Worm (Caenorhabditis elegans) whole organism, L1 larva: ENCODE measurements around the gene ham-1.

ENCODE experiments used
- C16A3.4 ChIP-seq: fragments of 150-350 bp; optimal IDR thresholded peaks from 2 replicates; lab custom pipeline; 2014; ENCODE audit warnings: missing biosample characterization, missing genetic modification characterization
- C34B4.2 ChIP-seq: sonication (generic microtip); optimal IDR thresholded peaks from 2 replicates; lab custom pipeline; 2017; ENCODE audit warnings: mild to moderate bottlenecking, missing genetic modification characterization, missing compliant biosample characterization
- F16B12.6 ChIP-seq: fragments of 150-350 bp; optimal IDR thresholded peaks from 2 replicates; lab custom pipeline; 2014; ENCODE audit warnings: missing biosample characterization, missing genetic modification characterization
- Y116A8C.19 ChIP-seq: sonication (generic microtip); optimal IDR thresholded peaks from 2 replicates; lab custom pipeline; 2016; ENCODE audit warnings: missing compliant biosample characterization, missing genetic modification characterization, borderline replicate concordance
- aha-1 ChIP-seq: fragments of 150-350 bp; optimal IDR thresholded peaks from 2 replicates; lab custom pipeline; 2014; ENCODE audit warnings: missing biosample characterization, missing genetic modification characterization
- alr-1 ChIP-seq: fragments of 200-800 bp; sonication (Bioruptor generic); optimal IDR thresholded peaks from 2 replicates; lab custom pipeline; 2018; ENCODE audit warnings: borderline replicate concordance, mild to moderate bottlenecking, missing genetic modification characterization, missing compliant biosample characterization
- blmp-1 ChIP-seq: fragments of 150-350 bp; optimal IDR thresholded peaks from 2 replicates; lab custom pipeline; 2014; ENCODE audit warnings: missing biosample characterization, missing genetic modification characterization
- ceh-63 ChIP-seq: fragments of 200-800 bp; sonication (Bioruptor generic); optimal IDR thresholded peaks from 2 replicates; lab custom pipeline; 2018; ENCODE audit warnings: mild to moderate bottlenecking, missing genetic modification characterization, missing compliant biosample characterization
- ces-1 ChIP-seq: fragments of 150-350 bp; optimal IDR thresholded peaks from 2 replicates; lab custom pipeline; 2014; ENCODE audit warnings: missing biosample characterization, missing genetic modification reagents, missing genetic modification characterization
- dpl-1 ChIP-seq, 3 experiments: fragments of 150-350 bp in 2 of 3; sonication (generic microtip) in 1 of 3; optimal IDR thresholded peaks; 2 replicates each; lab custom pipeline; 2014 to 2017; ENCODE audit warnings: missing biosample characterization in 3 of 3, missing genetic modification characterization in 3 of 3, missing genetic modification reagents in 3 of 3
- dsc-1 ChIP-seq: sonication (generic microtip); optimal IDR thresholded peaks from 2 replicates; lab custom pipeline; 2016; ENCODE audit warnings: mild to moderate bottlenecking, missing genetic modification characterization, missing compliant biosample characterization
- efl-1 ChIP-seq, 4 experiments: fragments of 150-350 bp; optimal IDR thresholded peaks in 3 of 4; peaks in 1 of 4; 1 replicate in 1 of 4; 2 replicates in 3 of 4; lab custom pipeline; 2014; ENCODE audit warnings: missing biosample characterization in 2 of 4, missing genetic modification characterization in 2 of 4, missing genetic modification reagents in 2 of 4
- egl-27 ChIP-seq, 2 experiments: fragments of 150-350 bp in 1 of 2; sonication (generic microtip); optimal IDR thresholded peaks; 3 replicates each; lab custom pipeline; 2017 to 2018; ENCODE audit warnings: missing biosample characterization in 2 of 2, missing genetic modification characterization in 2 of 2, missing genetic modification reagents in 2 of 2
- elt-2 ChIP-seq: sonication (generic microtip); optimal IDR thresholded peaks from 2 replicates; lab custom pipeline; 2016; ENCODE audit warnings: missing genetic modification characterization, mild to moderate bottlenecking, inconsistent platforms, missing compliant biosample characterization, missing genetic modification reagents
- fkh-4 ChIP-seq: sonication (generic microtip); optimal IDR thresholded peaks from 2 replicates; lab custom pipeline; 2016; ENCODE audit warnings: missing compliant biosample characterization, missing genetic modification characterization, borderline replicate concordance
- fkh-8 ChIP-seq: sonication (generic microtip); optimal IDR thresholded peaks from 2 replicates; lab custom pipeline; 2016; ENCODE audit warnings: mild to moderate bottlenecking, missing genetic modification characterization, missing compliant biosample characterization
- fos-1 ChIP-seq: fragments of 150-350 bp; optimal IDR thresholded peaks from 2 replicates; lab custom pipeline; 2014; ENCODE audit warnings: missing biosample characterization, missing genetic modification characterization
- grh-1 ChIP-seq: fragments of 200-800 bp; sonication (Bioruptor generic); IDR thresholded peaks from 2 replicates; pipeline ENCODE4 v1.3.6; 2022; ENCODE audit warnings: missing genetic modification reagents, missing genetic modification characterization, missing compliant biosample characterization
- hlh-17 ChIP-seq: fragments of 200-800 bp; sonication (Bioruptor generic); optimal IDR thresholded peaks from 2 replicates; lab custom pipeline; 2018; ENCODE audit warnings: missing genetic modification characterization, mild to moderate bottlenecking, missing compliant biosample characterization, moderate library complexity, borderline replicate concordance
- irx-1 ChIP-seq: sonication (generic microtip); optimal IDR thresholded peaks from 2 replicates; lab custom pipeline; 2016; ENCODE audit warnings: missing genetic modification characterization, missing compliant biosample characterization
- jun-1 ChIP-seq: fragments of 150-350 bp; optimal IDR thresholded peaks from 2 replicates; lab custom pipeline; 2014; ENCODE audit warnings: missing biosample characterization, missing genetic modification reagents, missing genetic modification characterization
- lin-13 ChIP-seq: fragments of 150-350 bp; optimal IDR thresholded peaks from 2 replicates; lab custom pipeline; 2014; ENCODE audit warnings: missing biosample characterization, missing genetic modification reagents, missing genetic modification characterization
- lin-14 ChIP-seq: fragments of 200-800 bp; sonication (Bioruptor generic); optimal IDR thresholded peaks from 2 replicates; lab custom pipeline; 2018; ENCODE audit warnings: mild to moderate bottlenecking, missing genetic modification characterization, moderate library complexity, missing compliant biosample characterization
- lir-3 ChIP-seq: sonication (generic microtip); optimal IDR thresholded peaks from 2 replicates; lab custom pipeline; 2016; ENCODE audit warnings: mild to moderate bottlenecking, missing genetic modification characterization, moderate library complexity, missing compliant biosample characterization; ENCODE audit not compliant: poor library complexity
- mab-9 ChIP-seq: fragments of 200-800 bp; sonication (Bioruptor generic); IDR thresholded peaks from 2 replicates; pipeline ENCODE4 v1.3.6; 2022; ENCODE audit warnings: missing genetic modification reagents, missing genetic modification characterization, missing compliant biosample characterization
- mdl-1 ChIP-seq, 2 experiments: fragments of 150-350 bp; optimal IDR thresholded peaks; 2 replicates each; lab custom pipeline; 2014 to 2017; ENCODE audit warnings: missing biosample characterization in 2 of 2, missing genetic modification characterization in 2 of 2, inconsistent platforms in 1 of 2
- mef-2 ChIP-seq: fragments of 150-350 bp; optimal IDR thresholded peaks from 2 replicates; lab custom pipeline; 2014; ENCODE audit warnings: missing biosample characterization, missing genetic modification characterization
- nhr-19 ChIP-seq: fragments of 200-800 bp; sonication (Bioruptor generic); conservative IDR thresholded peaks from 2 replicates; pipeline ENCODE4 v1.3.6; 2022; ENCODE audit warnings: missing genetic modification characterization, missing compliant biosample characterization
- nhr-28 ChIP-seq: fragments of 150-350 bp; optimal IDR thresholded peaks from 2 replicates; lab custom pipeline; 2014; ENCODE audit warnings: missing biosample characterization, missing genetic modification characterization
- nhr-47 ChIP-seq: sonication (generic microtip); optimal IDR thresholded peaks from 2 replicates; lab custom pipeline; 2016; ENCODE audit warnings: mild to moderate bottlenecking, missing genetic modification characterization, moderate library complexity, missing compliant biosample characterization
- nhr-71 ChIP-seq: sonication (generic microtip); optimal IDR thresholded peaks from 2 replicates; lab custom pipeline; 2016; ENCODE audit warnings: mild to moderate bottlenecking, missing genetic modification characterization, moderate library complexity, missing compliant biosample characterization
- nhr-77 ChIP-seq: fragments of 150-350 bp; optimal IDR thresholded peaks from 2 replicates; lab custom pipeline; 2014; ENCODE audit warnings: missing biosample characterization, missing genetic modification characterization
- nhr-90 ChIP-seq: sonication (generic microtip); optimal IDR thresholded peaks from 2 replicates; lab custom pipeline; 2016; ENCODE audit warnings: mild to moderate bottlenecking, missing genetic modification characterization, missing compliant biosample characterization; ENCODE audit not compliant: poor library complexity
- pag-3 ChIP-seq: sonication (generic microtip); optimal IDR thresholded peaks from 2 replicates; lab custom pipeline; 2017; ENCODE audit warnings: missing genetic modification characterization, mild to moderate bottlenecking, missing compliant biosample characterization, antibody characterized with exemption, borderline replicate concordance; ENCODE audit not compliant: insufficient read depth
- pax-3 ChIP-seq: fragments of 200-800 bp; sonication (Bioruptor generic); optimal IDR thresholded peaks from 2 replicates; lab custom pipeline; 2018; ENCODE audit warnings: mild to moderate bottlenecking, missing genetic modification characterization, moderate library complexity, missing compliant biosample characterization
- pqm-1 ChIP-seq: sonication (generic microtip); optimal IDR thresholded peaks from 3 replicates; lab custom pipeline; 2017; ENCODE audit warnings: missing biosample characterization, missing genetic modification characterization
- rnt-1 ChIP-seq: sonication (generic microtip); optimal IDR thresholded peaks from 2 replicates; lab custom pipeline; 2016; ENCODE audit warnings: mild to moderate bottlenecking, missing genetic modification characterization, moderate library complexity, missing compliant biosample characterization
- skn-1 ChIP-seq: fragments of 150-350 bp; optimal IDR thresholded peaks from 2 replicates; lab custom pipeline; 2014; ENCODE audit warnings: missing biosample characterization, missing genetic modification characterization
- snu-23 ChIP-seq: sonication (generic microtip); optimal IDR thresholded peaks from 2 replicates; lab custom pipeline; 2016; ENCODE audit warnings: missing genetic modification characterization, missing compliant biosample characterization
- sptf-1 ChIP-seq: fragments of 150-350 bp; optimal IDR thresholded peaks from 2 replicates; lab custom pipeline; 2014; ENCODE audit warnings: missing biosample characterization, missing genetic modification characterization
- swsn-7 ChIP-seq: sonication (generic microtip); optimal IDR thresholded peaks from 2 replicates; lab custom pipeline; 2016; ENCODE audit warnings: missing genetic modification characterization, missing compliant biosample characterization
- tlp-1 ChIP-seq: fragments of 150-350 bp; optimal IDR thresholded peaks from 2 replicates; lab custom pipeline; 2014; ENCODE audit warnings: missing biosample characterization, missing genetic modification characterization
- unc-130 ChIP-seq: fragments of 150-350 bp; optimal IDR thresholded peaks from 2 replicates; lab custom pipeline; 2017; ENCODE audit warnings: missing biosample characterization, missing genetic modification characterization, inconsistent platforms
- unc-30 ChIP-seq: sonication (generic microtip); optimal IDR thresholded peaks from 2 replicates; lab custom pipeline; 2017; ENCODE audit warnings: missing biosample characterization, missing genetic modification characterization
- unc-62 ChIP-seq: fragments of 150-350 bp; optimal IDR thresholded peaks from 2 replicates; lab custom pipeline; 2014; ENCODE audit warnings: missing biosample characterization, missing genetic modification reagents, missing genetic modification characterization
- ztf-4 ChIP-seq: fragments of 150-350 bp; optimal IDR thresholded peaks from 2 replicates; lab custom pipeline; 2014; ENCODE audit warnings: missing biosample characterization, missing genetic modification characterization

ham-1 gene

DNA sequence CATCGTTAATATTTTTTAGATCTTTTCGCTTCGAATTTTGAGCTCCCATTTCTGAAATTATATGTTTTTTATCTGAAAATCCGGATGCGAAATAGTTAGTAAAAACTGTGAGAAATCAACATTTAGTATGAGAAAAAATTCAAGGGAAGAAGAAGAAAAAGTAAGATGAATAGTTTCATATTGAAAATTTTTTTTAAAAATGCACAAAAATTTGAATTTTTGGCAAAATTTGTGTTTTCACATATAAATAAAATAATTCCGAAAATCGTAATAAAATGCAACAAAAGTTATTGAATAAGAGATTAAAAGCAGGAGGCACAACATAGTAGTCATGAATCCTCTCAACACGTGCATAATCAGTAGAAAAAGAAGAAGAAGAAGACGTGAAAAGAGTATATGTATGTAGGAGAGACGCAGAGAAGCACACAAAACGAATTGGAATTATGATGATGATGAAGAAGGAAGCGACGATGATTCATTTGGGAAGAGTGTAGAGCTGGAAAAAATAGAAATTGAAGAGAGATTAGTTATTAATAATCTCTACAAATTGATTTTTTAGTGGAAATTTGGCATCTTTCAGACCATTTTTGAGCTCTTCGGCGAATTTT, 24.1 kb downstream of the ham-1 start, which contains the start of gene eak-7:
TSS of gene eak-7 (minus strand) at position 51 of the 608 bp plus-strand sequence.
- TF ChIP-seq swsn-7 (no peak), pax-3 (tag; lab: Kevin White, UChicago) (no peak), C16A3.4 (tag; lab: Kevin White, UChicago) (no peak), mdl-1 (tag; optimal IDR thresholded peaks at IDR 0.05; lab: Kevin White, UChicago) (no peak), dpl-1 (GFP tag; optimal IDR thresholded peaks at IDR 0.05; lab: Kevin White, UChicago) (no peak), egl-27 (tag; optimal IDR thresholded peaks at IDR 0.05; lab: Kevin White, UChicago) (no peak), pag-3 (tag; lab: Kevin White, UChicago) (no peak), dsc-1 (tag; lab: Kevin White, UChicago) (peak; percentile 86), C34B4.2 (tag; lab: Kevin White, UChicago) (no peak), lin-14 (peak; percentile 27), efl-1 (optimal IDR thresholded peaks at IDR 0.05; lab: Kevin White, UChicago) (peak in 1 of 2 experiments; percentile 0), efl-1 (GFP tag; optimal IDR thresholded peaks at IDR 0.05 in 1 of 2; lab: Kevin White, UChicago) (peak in 1 of 2 experiments; percentile 68), tlp-1 (tag; lab: Kevin White, UChicago) (no peak), grh-1 (GFP tag; lab: Robert Waterston, UW) (no peak), fkh-8 (peak; percentile 55), snu-23 (GFP tag; lab: Kevin White, UChicago) (peak; percentile 27), mef-2 (tag; lab: Kevin White, UChicago) (no peak), Y116A8C.19 (tag; lab: Kevin White, UChicago) (no peak), fos-1 (tag; lab: Kevin White, UChicago) (peak; percentile 46), lir-3 (tag; lab: Kevin White, UChicago) (no peak), unc-30 (tag; lab: Kevin White, UChicago) (no peak), F16B12.6 (tag; lab: Kevin White, UChicago) (no peak), nhr-19 (GFP tag; lab: Robert Waterston, UW) (no peak), jun-1 (no peak)

DNA sequence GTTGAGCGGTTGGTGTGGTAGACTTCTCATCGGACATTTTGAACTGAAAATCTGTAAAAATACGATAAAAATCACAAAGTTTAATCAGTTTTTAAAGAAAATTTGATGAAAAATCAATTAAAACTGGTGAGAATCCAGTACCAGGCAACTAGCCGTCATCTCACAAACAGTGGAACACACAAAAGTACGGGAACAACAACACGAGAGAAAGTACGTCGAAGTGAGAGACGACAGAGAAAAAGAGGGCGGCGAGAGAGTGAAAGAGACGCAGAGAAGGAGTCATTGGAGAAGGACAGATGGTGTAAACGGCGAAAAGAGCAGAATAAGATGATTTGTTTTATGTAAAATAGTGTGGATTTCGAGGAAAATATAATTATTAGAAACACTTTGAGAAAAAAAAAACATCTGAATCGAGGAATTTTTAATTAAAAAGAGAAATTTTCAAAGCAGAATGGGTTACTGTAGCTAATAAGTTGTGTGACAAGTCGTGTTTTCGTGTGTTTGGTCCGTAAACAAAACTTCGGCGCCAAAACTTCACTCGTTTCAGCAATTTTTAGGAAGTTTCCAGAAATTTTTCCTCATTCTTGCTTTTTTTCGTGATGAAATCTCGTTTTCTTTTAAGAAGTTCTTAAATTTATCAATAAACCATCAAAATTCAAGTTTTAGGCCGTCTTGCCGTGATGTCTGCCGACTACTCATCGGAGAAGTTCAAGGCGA, 25.4 kb downstream of the ham-1 start, which contains the start of the genes hsb-1 and let-99:
TSS of gene hsb-1 (minus strand) at position 51 of the 717 bp plus-strand sequence.
TSS of gene let-99 (plus strand) at position 667 of the 717 bp plus-strand sequence.
- TF ChIP-seq alr-1 (tag; lab: Kevin White, UChicago) = no peak
- no peak for TF ChIP-seq nhr-47 (tag; lab: Kevin White, UChicago)
- TF ChIP-seq ztf-4 (tag; lab: Kevin White, UChicago) = no peak
- TF ChIP-seq ces-1 (GFP tag; lab: Kevin White, UChicago) = no peak
- no peak for TF ChIP-seq pax-3 (tag; lab: Kevin White, UChicago)
- no peak for TF ChIP-seq pqm-1 (tag; lab: Kevin White, UChicago)
- TF ChIP-seq fkh-4 = no peak
- TF ChIP-seq hlh-17 (GFP tag; lab: Kevin White, UChicago) = no peak
- peak; percentile 84 for TF ChIP-seq lin-14
- TF ChIP-seq nhr-77 (tag; lab: Kevin White, UChicago) = no peak
- TF ChIP-seq pag-3 (tag; lab: Kevin White, UChicago) = no peak
- TF ChIP-seq blmp-1 (tag; lab: Kevin White, UChicago) = peak; percentile 19
- no peak for TF ChIP-seq unc-30 (tag; lab: Kevin White, UChicago)
- no peak for TF ChIP-seq mdl-1 (tag; optimal IDR thresholded peaks at IDR 0.05; lab: Kevin White, UChicago)
- no peak for TF ChIP-seq C34B4.2 (tag; lab: Kevin White, UChicago)
- TF ChIP-seq irx-1 (tag; lab: Kevin White, UChicago) = no peak
- TF ChIP-seq nhr-71 = no peak
- no peak for TF ChIP-seq unc-62
- no peak for TF ChIP-seq unc-130 (tag; lab: Kevin White, UChicago)
- no peak for TF ChIP-seq ceh-63 (GFP tag; lab: Kevin White, UChicago)
- no peak for TF ChIP-seq elt-2 (tag; lab: Kevin White, UChicago)
- TF ChIP-seq fos-1 (tag; lab: Kevin White, UChicago) = no peak
- no peak for TF ChIP-seq tlp-1 (tag; lab: Kevin White, UChicago)
- no peak for TF ChIP-seq aha-1 (tag; lab: Kevin White, UChicago)
- no peak for TF ChIP-seq nhr-28 (tag; lab: Kevin White, UChicago)
- TF ChIP-seq swsn-7 = peak; percentile 27
- no peak for TF ChIP-seq skn-1 (tag; lab: Kevin White, UChicago)
- TF ChIP-seq dpl-1 (GFP tag; optimal IDR thresholded peaks at IDR 0.05; lab: Kevin White, UChicago) = peak; percentile 1 to 52 (median 52)
- TF ChIP-seq snu-23 (GFP tag; lab: Kevin White, UChicago) = no peak
- no peak for TF ChIP-seq nhr-90 (tag; lab: Kevin White, UChicago)
- TF ChIP-seq rnt-1 (tag; lab: Kevin White, UChicago) = peak; percentile 66
- TF ChIP-seq lin-13 = no peak
- no peak for TF ChIP-seq mab-9 (GFP tag; lab: Robert Waterston, UW)
- TF ChIP-seq sptf-1 (tag; lab: Kevin White, UChicago) = no peak
